Worm (Caenorhabditis elegans) whole organism, L2 larva: ENCODE data around the gene skr-20.

Experiments
- F13H6.1 ChIP-seq: sonication (generic microtip); optimal IDR thresholded peaks from 2 replicates; lab custom pipeline; 2016; ENCODE audit warnings: missing genetic modification characterization, missing compliant biosample characterization
- alr-1 ChIP-seq: fragments of 150-350 bp; optimal IDR thresholded peaks from 2 replicates; lab custom pipeline; 2014; ENCODE audit warnings: missing biosample characterization, missing genetic modification characterization
- ceh-16 ChIP-seq: fragments of 150-350 bp; optimal IDR thresholded peaks from 2 replicates; lab custom pipeline; 2014; ENCODE audit warnings: missing biosample characterization, missing genetic modification characterization
- egl-27 ChIP-seq: sonication (generic microtip); optimal IDR thresholded peaks from 3 replicates; lab custom pipeline; 2017; ENCODE audit warnings: missing biosample characterization, missing genetic modification reagents, missing genetic modification characterization
- elt-3 ChIP-seq: sonication (generic microtip); optimal IDR thresholded peaks from 2 replicates; lab custom pipeline; 2017; ENCODE audit warnings: missing biosample characterization, missing genetic modification characterization
- mdl-1 ChIP-seq, 2 experiments: fragments of 150-350 bp in 1 of 2; sonication (generic microtip) in 1 of 2; optimal IDR thresholded peaks; 2 replicates each; lab custom pipeline; 2017; ENCODE audit warnings: missing biosample characterization in 2 of 2, missing genetic modification characterization in 2 of 2
- nhr-21 ChIP-seq: fragments of 150-350 bp; optimal IDR thresholded peaks from 2 replicates; lab custom pipeline; 2014; ENCODE audit warnings: missing biosample characterization, missing genetic modification characterization
- nhr-6 ChIP-seq: fragments of 150-350 bp; optimal IDR thresholded peaks from 2 replicates; lab custom pipeline; 2014; ENCODE audit warnings: missing biosample characterization, missing genetic modification characterization
- skn-1 ChIP-seq: sonication (generic microtip); optimal IDR thresholded peaks from 2 replicates; lab custom pipeline; 2017; ENCODE audit warnings: missing biosample characterization, missing genetic modification characterization
- sma-3 ChIP-seq: sonication (generic microtip); optimal IDR thresholded peaks from 2 replicates; lab custom pipeline; 2016; ENCODE audit warnings: missing genetic modification reagents, missing genetic modification characterization, missing compliant biosample characterization
- snpc-4 ChIP-seq: fragments of 150-350 bp; optimal IDR thresholded peaks from 2 replicates; lab custom pipeline; 2014; ENCODE audit warnings: missing biosample characterization, missing genetic modification characterization
- unc-39 ChIP-seq: fragments of 150-350 bp; optimal IDR thresholded peaks from 2 replicates; lab custom pipeline; 2014; ENCODE audit warnings: missing biosample characterization, missing genetic modification characterization
- ztf-11 ChIP-seq: sonication (generic microtip); optimal IDR thresholded peaks from 2 replicates; lab custom pipeline; 2017; ENCODE audit warnings: missing biosample characterization, missing genetic modification characterization
- ztf-4 ChIP-seq: fragments of 150-350 bp; optimal IDR thresholded peaks from 2 replicates; lab custom pipeline; 2014; ENCODE audit warnings: missing biosample characterization, missing genetic modification characterization

DNA sequence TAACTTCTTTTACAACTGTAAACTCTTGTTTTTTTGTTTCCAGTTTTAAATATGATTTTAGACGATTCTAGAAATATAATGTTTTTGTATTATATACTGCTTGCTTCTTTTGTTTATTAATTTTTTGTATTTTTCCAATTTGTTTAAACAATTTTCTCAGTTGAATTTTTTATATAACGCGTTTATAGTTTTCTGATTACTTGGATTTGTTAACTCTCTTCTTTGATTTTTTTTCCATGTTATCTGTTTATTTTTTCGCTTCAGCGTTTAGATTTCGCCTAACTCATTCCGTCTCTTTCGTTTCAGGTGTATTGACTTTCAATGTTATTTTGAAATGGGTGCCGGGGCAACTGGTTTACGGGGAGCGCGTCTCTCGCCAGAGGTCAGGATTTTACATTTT, 32.4 kb downstream of the skr-20 start, which contains the start of gene gpa-6:
- no peak for TF ChIP-seq egl-27 (tag; lab: Kevin White, UChicago)
- no peak for TF ChIP-seq mdl-1 (tag; optimal IDR thresholded peaks at IDR 0.05; lab: Kevin White, UChicago)
- TF ChIP-seq nhr-21 (tag; lab: Kevin White, UChicago): no peak
- TF ChIP-seq skn-1 (tag; lab: Kevin White, UChicago): no peak
- TF ChIP-seq snpc-4 (tag; lab: Kevin White, UChicago): no peak
- no peak for TF ChIP-seq alr-1 (tag; lab: Kevin White, UChicago)
- TF ChIP-seq nhr-6: no peak
- TF ChIP-seq ztf-11 (tag; lab: Kevin White, UChicago): no peak
- no peak for TF ChIP-seq sma-3 (GFP tag; lab: Kevin White, UChicago)
- no peak for TF ChIP-seq ztf-4 (tag; lab: Kevin White, UChicago)
- no peak for TF ChIP-seq F13H6.1 (tag; lab: Kevin White, UChicago)
- TF ChIP-seq ceh-16 (tag; lab: Kevin White, UChicago): no peak
- TF ChIP-seq unc-39: no peak
- TF ChIP-seq elt-3: no peak
